Fruit fly (Drosophila melanogaster) whole organism, embryonic: Measurements from ENCODE around the gene Pop5.

Source experiments
- Abd-B ChIP-seq: fragments of 200-800 bp; sonication (Bioruptor generic); optimal IDR thresholded peaks from 2 replicates; lab custom pipeline; 2018; ENCODE audit warnings: missing biosample characterization, mild to moderate bottlenecking, missing genetic modification characterization, moderate library complexity
- BEAF-32 ChIP-seq: fragments of 200-800 bp; sonication (Bioruptor generic); optimal IDR thresholded peaks from 3 replicates; lab custom pipeline; 2017; ENCODE audit warnings: missing biosample characterization, missing genetic modification characterization, mild to moderate bottlenecking, moderate library complexity, missing genetic modification reagents
- Blimp-1 ChIP-seq: fragments of 200-800 bp; sonication (Bioruptor generic); optimal IDR thresholded peaks from 3 replicates; lab custom pipeline; 2018; ENCODE audit warnings: missing biosample characterization, missing genetic modification characterization, mild to moderate bottlenecking, moderate library complexity, missing genetic modification reagents
- C15 ChIP-seq: fragments of 200-800 bp; sonication (Bioruptor generic); IDR thresholded peaks from 3 replicates; pipeline ENCODE4 v1.3.6; 2022; ENCODE audit warnings: missing biosample characterization, missing genetic modification characterization
- CG10274 ChIP-seq: fragments of 200-800 bp; sonication (Bioruptor generic); optimal IDR thresholded peaks from 3 replicates; lab custom pipeline; 2017; ENCODE audit warnings: missing biosample characterization, mild to moderate bottlenecking, missing genetic modification characterization
- CG10565 ChIP-seq: fragments of 200-800 bp; sonication (Bioruptor generic); optimal IDR thresholded peaks from 3 replicates; lab custom pipeline; 2016; ENCODE audit warnings: missing biosample characterization, mild to moderate bottlenecking, missing genetic modification characterization
- CG11247 ChIP-seq: fragments of 200-800 bp; sonication (Bioruptor generic); IDR thresholded peaks from 2 replicates; pipeline ENCODE4 v1.3.6; 2022; ENCODE audit warnings: missing biosample characterization, missing genetic modification characterization
- CG12236 ChIP-seq: fragments of 200-800 bp; sonication (Bioruptor generic); optimal IDR thresholded peaks from 2 replicates; lab custom pipeline; 2016; ENCODE audit warnings: missing biosample characterization, missing genetic modification characterization
- CG12659 ChIP-seq: fragments of 200-800 bp; sonication (Bioruptor generic); optimal IDR thresholded peaks from 3 replicates; lab custom pipeline; 2017; ENCODE audit warnings: mild to moderate bottlenecking, missing biosample characterization, missing genetic modification reagents, missing genetic modification characterization
- CG13296 ChIP-seq: fragments of 200-800 bp; sonication (Bioruptor generic); optimal IDR thresholded peaks from 3 replicates; lab custom pipeline; 2018; ENCODE audit warnings: missing biosample characterization, mild to moderate bottlenecking, missing genetic modification characterization
- CG13894 ChIP-seq: fragments of 200-800 bp; sonication (Bioruptor generic); optimal IDR thresholded peaks from 3 replicates; lab custom pipeline; 2018; ENCODE audit warnings: missing biosample characterization, mild to moderate bottlenecking, missing genetic modification characterization, moderate library complexity
- CG15269 ChIP-seq: fragments of 200-800 bp; sonication (Bioruptor generic); optimal IDR thresholded peaks from 2 replicates; lab custom pipeline; 2018; ENCODE audit warnings: missing biosample characterization, mild to moderate bottlenecking, missing genetic modification characterization, moderate library complexity
- CG15696 ChIP-seq: fragments of 200-800 bp; sonication (Bioruptor generic); optimal IDR thresholded peaks from 2 replicates; lab custom pipeline; 2019; ENCODE audit warnings: missing biosample characterization, mild to moderate bottlenecking, missing genetic modification characterization, moderate library complexity
- CG1603 ChIP-seq: fragments of 200-800 bp; sonication (Bioruptor generic); optimal IDR thresholded peaks from 2 replicates; lab custom pipeline; 2019; ENCODE audit warnings: missing biosample characterization, mild to moderate bottlenecking, missing genetic modification characterization, moderate library complexity
- CG17829 ChIP-seq: fragments of 200-800 bp; optimal IDR thresholded peaks from 2 replicates; lab custom pipeline; 2019; ENCODE audit warnings: missing biosample characterization, mild to moderate bottlenecking, missing genetic modification characterization, moderate library complexity
- CG2129 ChIP-seq: fragments of 200-800 bp; sonication (Bioruptor generic); IDR thresholded peaks from 2 replicates; pipeline ENCODE4 v1.3.6; 2022; ENCODE audit warnings: missing biosample characterization, missing genetic modification characterization; ENCODE audit not compliant: partially characterized antibody
- CG2889 ChIP-seq: fragments of 200-800 bp; sonication (Bioruptor generic); IDR thresholded peaks from 3 replicates; pipeline ENCODE4 v1.3.6; 2022; ENCODE audit warnings: missing biosample characterization, missing genetic modification characterization
- CG30020 ChIP-seq: fragments of 200-800 bp; optimal IDR thresholded peaks from 2 replicates; lab custom pipeline; 2019; ENCODE audit warnings: missing biosample characterization, mild to moderate bottlenecking, missing genetic modification characterization, moderate library complexity
- CG43689 ChIP-seq: fragments of 200-800 bp; sonication (Bioruptor generic); IDR thresholded peaks from 2 replicates; pipeline ENCODE4 v1.3.6; 2022; ENCODE audit warnings: missing biosample characterization, missing genetic modification characterization
- CG4404 ChIP-seq: fragments of 200-800 bp; sonication (Bioruptor generic); IDR thresholded peaks from 2 replicates; pipeline ENCODE4 v1.3.6; 2022; ENCODE audit warnings: missing biosample characterization, missing genetic modification characterization
- CG6175 ChIP-seq: fragments of 200-800 bp; sonication (Bioruptor generic); IDR thresholded peaks from 3 replicates; pipeline ENCODE4 v1.3.6; 2022; ENCODE audit warnings: missing biosample characterization, missing genetic modification characterization
- CG6254 ChIP-seq: fragments of 200-800 bp; sonication (Bioruptor generic); optimal IDR thresholded peaks from 3 replicates; lab custom pipeline; 2017; ENCODE audit warnings: mild to moderate bottlenecking, missing biosample characterization, missing genetic modification reagents, missing genetic modification characterization
- CG6683 ChIP-seq: fragments of 200-800 bp; sonication (Bioruptor generic); optimal IDR thresholded peaks from 2 replicates; lab custom pipeline; 2017; ENCODE audit warnings: missing biosample characterization, mild to moderate bottlenecking, missing genetic modification characterization, missing genetic modification reagents
- CG7839 ChIP-seq: fragments of 200-800 bp; sonication (Bioruptor generic); optimal IDR thresholded peaks from 3 replicates; lab custom pipeline; 2018; ENCODE audit warnings: missing biosample characterization, mild to moderate bottlenecking, missing genetic modification characterization, moderate library complexity
- CG7963 ChIP-seq: fragments of 200-800 bp; sonication (Bioruptor generic); IDR thresholded peaks from 3 replicates; pipeline ENCODE4 v1.3.6; 2022; ENCODE audit warnings: missing biosample characterization, missing genetic modification characterization; ENCODE audit not compliant: partially characterized antibody
- CG9817 ChIP-seq: fragments of 200-800 bp; sonication (Bioruptor generic); optimal IDR thresholded peaks from 2 replicates; lab custom pipeline; 2018; ENCODE audit warnings: missing biosample characterization, mild to moderate bottlenecking, missing genetic modification characterization, moderate library complexity
- Fer2 ChIP-seq: fragments of 200-800 bp; sonication (Bioruptor generic); optimal IDR thresholded peaks from 2 replicates; lab custom pipeline; 2018; ENCODE audit warnings: missing biosample characterization, mild to moderate bottlenecking, missing genetic modification characterization, moderate library complexity
- H15 ChIP-seq: fragments of 200-800 bp; sonication (Bioruptor generic); IDR thresholded peaks from 3 replicates; pipeline ENCODE4 v1.3.6; 2022; ENCODE audit warnings: missing biosample characterization, missing genetic modification characterization
- HmgZ ChIP-seq: fragments of 200-800 bp; sonication (Bioruptor generic); optimal IDR thresholded peaks from 2 replicates; lab custom pipeline; 2018; ENCODE audit warnings: missing biosample characterization, mild to moderate bottlenecking, missing genetic modification characterization
- Jarid2 ChIP-seq: fragments of 200-800 bp; sonication (Bioruptor generic); optimal IDR thresholded peaks from 3 replicates; lab custom pipeline; 2017; ENCODE audit warnings: mild to moderate bottlenecking, missing biosample characterization, missing genetic modification reagents, missing genetic modification characterization
- MTF-1 ChIP-seq: fragments of 200-800 bp; sonication (Bioruptor generic); optimal IDR thresholded peaks from 2 replicates; lab custom pipeline; 2018; ENCODE audit warnings: missing biosample characterization, mild to moderate bottlenecking, missing genetic modification characterization, borderline replicate concordance
- NFAT ChIP-seq: fragments of 200-800 bp; sonication (Bioruptor generic); IDR thresholded peaks from 2 replicates; pipeline ENCODE4 v1.3.6; 2022; ENCODE audit warnings: missing biosample characterization, missing genetic modification characterization
- Oli ChIP-seq: fragments of 200-800 bp; sonication (Bioruptor generic); optimal IDR thresholded peaks from 2 replicates; lab custom pipeline; 2018; ENCODE audit warnings: missing biosample characterization, mild to moderate bottlenecking, missing genetic modification characterization, moderate library complexity
- ap ChIP-seq: fragments of 200-800 bp; sonication (Bioruptor generic); IDR thresholded peaks from 2 replicates; pipeline ENCODE4 v1.3.6; 2022; ENCODE audit warnings: missing biosample characterization, missing genetic modification characterization
- az2 ChIP-seq: fragments of 200-800 bp; sonication (Bioruptor generic); optimal IDR thresholded peaks from 3 replicates; lab custom pipeline; 2016; ENCODE audit warnings: missing biosample characterization, missing genetic modification characterization
- chif ChIP-seq, 2 experiments: fragments of 200-800 bp; sonication (Bioruptor generic); optimal IDR thresholded peaks; 3 replicates each; lab custom pipeline; 2016; ENCODE audit warnings: missing biosample characterization in 2 of 2, missing genetic modification characterization in 2 of 2
- chm ChIP-seq: fragments of 200-800 bp; sonication (Bioruptor generic); IDR thresholded peaks from 2 replicates; pipeline ENCODE4 v1.3.6; 2022; ENCODE audit warnings: missing biosample characterization, missing genetic modification characterization
- crc ChIP-seq: fragments of 200-800 bp; sonication (Bioruptor generic); optimal IDR thresholded peaks from 2 replicates; lab custom pipeline; 2016; ENCODE audit warnings: missing biosample characterization, missing genetic modification characterization
- ftz-f1 ChIP-seq: fragments of 200-800 bp; sonication (Bioruptor generic); optimal IDR thresholded peaks from 2 replicates; lab custom pipeline; 2016; ENCODE audit warnings: missing biosample characterization, missing genetic modification characterization
- fu2 ChIP-seq: fragments of 200-800 bp; sonication (Bioruptor generic); optimal IDR thresholded peaks from 2 replicates; lab custom pipeline; 2016; ENCODE audit warnings: missing biosample characterization, missing genetic modification characterization
- inv ChIP-seq: fragments of 200-800 bp; sonication (Bioruptor generic); IDR thresholded peaks from 2 replicates; pipeline ENCODE4 v1.3.6; 2022; ENCODE audit warnings: missing biosample characterization, missing genetic modification characterization; ENCODE audit not compliant: partially characterized antibody
- jumu ChIP-seq: fragments of 200-800 bp; sonication (Bioruptor generic); optimal IDR thresholded peaks from 3 replicates; lab custom pipeline; 2016; ENCODE audit warnings: missing biosample characterization, missing genetic modification characterization
- oc ChIP-seq: fragments of 200-800 bp; sonication (Bioruptor generic); optimal IDR thresholded peaks from 2 replicates; lab custom pipeline; 2018; ENCODE audit warnings: missing biosample characterization, mild to moderate bottlenecking, missing genetic modification characterization, moderate library complexity
- pum ChIP-seq: fragments of 200-800 bp; sonication (Bioruptor generic); optimal IDR thresholded peaks from 2 replicates; lab custom pipeline; 2016; ENCODE audit warnings: missing biosample characterization, missing genetic modification characterization
- ranshi ChIP-seq: fragments of 200-800 bp; sonication (Bioruptor generic); IDR thresholded peaks from 2 replicates; pipeline ENCODE4 v1.3.6; 2022; ENCODE audit warnings: missing biosample characterization, missing genetic modification characterization
- sc ChIP-seq, 3 experiments: fragments of >200 bp in 2 of 3; fragments of 200-800 bp in 1 of 3; sonication (Bioruptor generic) in 1 of 3; optimal IDR thresholded peaks; 2 replicates in 2 of 3; 3 replicates in 1 of 3; lab custom pipeline; 2017; ENCODE audit warnings: mild to moderate bottlenecking in 1 of 3, missing biosample characterization in 1 of 3, missing genetic modification characterization in 1 of 3, missing genetic modification reagents in 1 of 3
- sug ChIP-seq: fragments of 200-800 bp; optimal IDR thresholded peaks from 2 replicates; lab custom pipeline; 2019; ENCODE audit warnings: missing biosample characterization, mild to moderate bottlenecking, missing genetic modification characterization, moderate library complexity
- tap ChIP-seq: fragments of 200-800 bp; optimal IDR thresholded peaks from 3 replicates; lab custom pipeline; 2019; ENCODE audit warnings: missing biosample characterization, mild to moderate bottlenecking, missing genetic modification characterization, moderate library complexity
- vnd ChIP-seq: fragments of 200-800 bp; sonication (Bioruptor generic); IDR thresholded peaks from 3 replicates; pipeline ENCODE4 v1.3.6; 2022; ENCODE audit warnings: missing biosample characterization, missing genetic modification characterization; ENCODE audit not compliant: partially characterized antibody
- z ChIP-seq: fragments of 200-800 bp; sonication (Bioruptor generic); IDR thresholded peaks from 3 replicates; pipeline ENCODE4 v1.3.6; 2022; ENCODE audit warnings: missing biosample characterization, missing genetic modification characterization

Pop5 gene

dm6 chr3L:17055467-17055877, 10.6 kb upstream of the Pop5 start, which contains the start of gene CG7724 (continued):
- no peak for TF ChIP-seq CG10274 (GFP tag; lab: Kevin White, UChicago)
- TF ChIP-seq CG17829 (tag; lab: Kevin White, UChicago): no peak
- no peak for TF ChIP-seq az2 (GFP tag; lab: Kevin White, UChicago)
- no peak for TF ChIP-seq chif (GFP tag; optimal IDR thresholded peaks at IDR 0.05; lab: Kevin White, UChicago)
- TF ChIP-seq Jarid2 (GFP tag; lab: Kevin White, UChicago): peak; percentile 31
- TF ChIP-seq CG9817: no peak
- no peak for TF ChIP-seq Abd-B (GFP tag; lab: Kevin White, UChicago)
- TF ChIP-seq sug (tag; lab: Kevin White, UChicago): no peak
- TF ChIP-seq CG1603 (tag; lab: Kevin White, UChicago): peak; percentile 25
- no peak for TF ChIP-seq MTF-1
- TF ChIP-seq oc: no peak
- no peak for TF ChIP-seq CG4404
- no peak for TF ChIP-seq CG6175
- no peak for TF ChIP-seq CG2889
- TF ChIP-seq tap (tag; lab: Kevin White, UChicago): no peak
- TF ChIP-seq NFAT: no peak
- TF ChIP-seq crc (GFP tag; lab: Kevin White, UChicago): no peak
- no peak for TF ChIP-seq CG6254
- no peak for TF ChIP-seq CG15696 (tag; lab: Kevin White, UChicago)
- no peak for TF ChIP-seq CG11247 (GFP tag; lab: Robert Waterston, UW)
- TF ChIP-seq CG2129 (GFP tag; lab: Robert Waterston, UW): 0 out of 2 replicates have a peak, but pooled peaks have one; percentile 31
- no peak for TF ChIP-seq ap (GFP tag; lab: Robert Waterston, UW)
- TF ChIP-seq pum (GFP tag; lab: Kevin White, UChicago): no peak
- TF ChIP-seq sc (optimal IDR thresholded peaks at IDR 0.05; lab: Kevin White, UChicago): no peak
- TF ChIP-seq sc (GFP tag; optimal IDR thresholded peaks at IDR 0.05; lab: Kevin White, UChicago): no peak
- TF ChIP-seq CG30020: no peak
- peak; percentile 33 for TF ChIP-seq CG12659
- peak; percentile 78 for TF ChIP-seq CG15269 (tag; lab: Kevin White, UChicago)
- peak; percentile 91 for TF ChIP-seq CG7963 (GFP tag; lab: Robert Waterston, UW)
- TF ChIP-seq CG7839 (tag; lab: Kevin White, UChicago): no peak
- peak; percentile 55 for TF ChIP-seq CG13894 (tag; lab: Kevin White, UChicago)
- TF ChIP-seq CG12236 (GFP tag; lab: Kevin White, UChicago): no peak
- TF ChIP-seq Blimp-1 (GFP tag; lab: Kevin White, UChicago): no peak
- no peak for TF ChIP-seq CG13296 (GFP tag; lab: Kevin White, UChicago)
- peak; percentile 80; the same call in 2 of the 3 replicates for TF ChIP-seq vnd (GFP tag; lab: Robert Waterston, UW)
- no peak for TF ChIP-seq jumu (GFP tag; lab: Kevin White, UChicago)
- peak; percentile 35 for TF ChIP-seq HmgZ (tag; lab: Kevin White, UChicago)
- no peak for TF ChIP-seq CG43689 (GFP tag; lab: Robert Waterston, UW)
- peak; percentile 43 for TF ChIP-seq inv
- TF ChIP-seq z: no peak
- no peak for TF ChIP-seq ranshi
- TF ChIP-seq BEAF-32 (GFP tag; lab: Kevin White, UChicago): peak; percentile 46
- no peak for TF ChIP-seq fu2 (GFP tag; lab: Kevin White, UChicago)
- TF ChIP-seq CG10565 (GFP tag; lab: Kevin White, UChicago): no peak
- TF ChIP-seq Fer2 (tag; lab: Kevin White, UChicago): no peak
- no peak for TF ChIP-seq CG6683 (GFP tag; lab: Kevin White, UChicago)
- TF ChIP-seq chm (GFP tag; lab: Robert Waterston, UW): no peak
- TF ChIP-seq ftz-f1: no peak
- no peak for TF ChIP-seq Oli
- no peak for TF ChIP-seq H15 (GFP tag; lab: Robert Waterston, UW)
- TF ChIP-seq C15 (GFP tag; lab: Robert Waterston, UW): no peak
